Fruit fly (Drosophila melanogaster) whole organism, embryonic: ENCODE measurements around the gene CG8419.

Experiments used
- Asciz ChIP-seq: fragments of 200-800 bp; sonication (Bioruptor generic); optimal IDR thresholded peaks from 2 replicates; lab custom pipeline; 2017; ENCODE audit warnings: missing biosample characterization, mild to moderate bottlenecking, missing genetic modification characterization, missing genetic modification reagents
- CG10959 ChIP-seq: fragments of 200-800 bp; sonication (Bioruptor generic); IDR thresholded peaks from 2 replicates; pipeline ENCODE4 v1.3.6; 2022; ENCODE audit warnings: missing biosample characterization, missing genetic modification characterization
- CG11085 ChIP-seq: fragments of 200-800 bp; sonication (Bioruptor generic); IDR thresholded peaks from 2 replicates; pipeline ENCODE4 v1.3.6; 2022; ENCODE audit warnings: missing biosample characterization, missing genetic modification characterization
- CG11247 ChIP-seq: fragments of 200-800 bp; sonication (Bioruptor generic); IDR thresholded peaks from 2 replicates; pipeline ENCODE4 v1.3.6; 2022; ENCODE audit warnings: missing biosample characterization, missing genetic modification characterization
- CG12219 ChIP-seq: fragments of 200-800 bp; sonication (Bioruptor generic); optimal IDR thresholded peaks from 3 replicates; lab custom pipeline; 2018; ENCODE audit warnings: missing biosample characterization, mild to moderate bottlenecking, missing genetic modification characterization
- CG14050 ChIP-seq: fragments of 200-800 bp; sonication (Bioruptor generic); IDR thresholded peaks from 3 replicates; pipeline ENCODE4 v1.3.6; 2022; ENCODE audit warnings: missing biosample characterization, missing genetic modification characterization
- CG15011 ChIP-seq: fragments of 200-800 bp; sonication (Bioruptor generic); optimal IDR thresholded peaks from 3 replicates; lab custom pipeline; 2018; ENCODE audit warnings: missing biosample characterization, mild to moderate bottlenecking, missing genetic modification characterization
- CG15479 ChIP-seq: fragments of 200-800 bp; sonication (Bioruptor generic); optimal IDR thresholded peaks from 3 replicates; lab custom pipeline; 2019; ENCODE audit warnings: missing biosample characterization, mild to moderate bottlenecking, missing genetic modification characterization, moderate library complexity
- CG17568 ChIP-seq: fragments of 200-800 bp; sonication (Bioruptor generic); optimal IDR thresholded peaks from 2 replicates; lab custom pipeline; 2018; ENCODE audit warnings: missing biosample characterization, mild to moderate bottlenecking, missing genetic modification characterization, moderate library complexity
- CG17829 ChIP-seq: fragments of 200-800 bp; optimal IDR thresholded peaks from 2 replicates; lab custom pipeline; 2019; ENCODE audit warnings: missing biosample characterization, mild to moderate bottlenecking, missing genetic modification characterization, moderate library complexity
- CG2875 ChIP-seq: fragments of 200-800 bp; sonication (Bioruptor generic); optimal IDR thresholded peaks from 2 replicates; lab custom pipeline; 2017; ENCODE audit warnings: missing biosample characterization, mild to moderate bottlenecking, missing genetic modification characterization, missing genetic modification reagents
- CG33213 ChIP-seq: fragments of 200-800 bp; sonication (Bioruptor generic); optimal IDR thresholded peaks from 3 replicates; lab custom pipeline; 2016; ENCODE audit warnings: missing biosample characterization, missing genetic modification characterization
- CG3995 ChIP-seq: fragments of 200-800 bp; sonication (Bioruptor generic); optimal IDR thresholded peaks from 3 replicates; lab custom pipeline; 2016; ENCODE audit warnings: missing biosample characterization, missing genetic modification characterization
- CG4404 ChIP-seq: fragments of 200-800 bp; sonication (Bioruptor generic); IDR thresholded peaks from 2 replicates; pipeline ENCODE4 v1.3.6; 2022; ENCODE audit warnings: missing biosample characterization, missing genetic modification characterization
- CG6175 ChIP-seq: fragments of 200-800 bp; sonication (Bioruptor generic); IDR thresholded peaks from 3 replicates; pipeline ENCODE4 v1.3.6; 2022; ENCODE audit warnings: missing biosample characterization, missing genetic modification characterization
- CG7745 ChIP-seq: fragments of 200-800 bp; sonication (Bioruptor generic); optimal IDR thresholded peaks from 2 replicates; lab custom pipeline; 2018; ENCODE audit warnings: missing biosample characterization, mild to moderate bottlenecking, missing genetic modification characterization, moderate library complexity
- CG7786 ChIP-seq: fragments of 200-800 bp; sonication (Bioruptor generic); optimal IDR thresholded peaks from 2 replicates; lab custom pipeline; 2016; ENCODE audit warnings: missing biosample characterization, missing genetic modification characterization
- CG7839 ChIP-seq: fragments of 200-800 bp; sonication (Bioruptor generic); optimal IDR thresholded peaks from 3 replicates; lab custom pipeline; 2018; ENCODE audit warnings: missing biosample characterization, mild to moderate bottlenecking, missing genetic modification characterization, moderate library complexity
- CG7928 ChIP-seq: fragments of 200-800 bp; sonication (Bioruptor generic); optimal IDR thresholded peaks from 2 replicates; lab custom pipeline; 2017; ENCODE audit warnings: missing biosample characterization, mild to moderate bottlenecking, missing genetic modification characterization
- CG8089 ChIP-seq: fragments of 200-800 bp; sonication (Bioruptor generic); optimal IDR thresholded peaks from 3 replicates; lab custom pipeline; 2016; ENCODE audit warnings: missing biosample characterization, missing genetic modification characterization
- CG9727 ChIP-seq: fragments of 200-800 bp; sonication (Bioruptor generic); optimal IDR thresholded peaks from 3 replicates; lab custom pipeline; 2017; ENCODE audit warnings: missing biosample characterization, mild to moderate bottlenecking, missing genetic modification characterization
- CG9817 ChIP-seq: fragments of 200-800 bp; sonication (Bioruptor generic); optimal IDR thresholded peaks from 2 replicates; lab custom pipeline; 2018; ENCODE audit warnings: missing biosample characterization, mild to moderate bottlenecking, missing genetic modification characterization, moderate library complexity
- CTCF ChIP-seq: fragments of 200-800 bp; sonication (Bioruptor generic); optimal IDR thresholded peaks from 2 replicates; lab custom pipeline; 2017; ENCODE audit warnings: missing biosample characterization, mild to moderate bottlenecking, missing genetic modification characterization, moderate library complexity
- D ChIP-seq, 2 experiments: fragments of 200-800 bp in 1 of 2; fragments of >200 bp in 1 of 2; sonication (Bioruptor generic) in 1 of 2; optimal IDR thresholded peaks; 2 replicates in 1 of 2; 3 replicates in 1 of 2; lab custom pipeline; 2017; ENCODE audit warnings: mild to moderate bottlenecking in 1 of 2, missing biosample characterization in 1 of 2, missing genetic modification characterization in 1 of 2, missing genetic modification reagents in 1 of 2
- Fer3 ChIP-seq: fragments of 200-800 bp; sonication (Bioruptor generic); optimal IDR thresholded peaks from 2 replicates; lab custom pipeline; 2018; ENCODE audit warnings: missing biosample characterization, mild to moderate bottlenecking, missing genetic modification characterization, moderate library complexity
- HLH4C ChIP-seq: fragments of 200-800 bp; sonication (Bioruptor generic); IDR thresholded peaks from 3 replicates; pipeline ENCODE4 v1.3.6; 2022; ENCODE audit warnings: missing biosample characterization, missing genetic modification characterization; ENCODE audit not compliant: partially characterized antibody
- Lim3 ChIP-seq: fragments of 200-800 bp; sonication (Bioruptor generic); IDR thresholded peaks from 2 replicates; pipeline ENCODE4 v1.3.6; 2022; ENCODE audit warnings: missing biosample characterization, missing genetic modification characterization
- Lpt ChIP-seq: fragments of >200 bp; optimal IDR thresholded peaks from 2 replicates; lab custom pipeline; 2018; ENCODE audit warnings: missing biosample characterization, missing genetic modification characterization
- MESR4 ChIP-seq: fragments of 200-800 bp; sonication (Bioruptor generic); optimal IDR thresholded peaks from 2 replicates; lab custom pipeline; 2018; ENCODE audit warnings: missing biosample characterization, mild to moderate bottlenecking, missing genetic modification characterization, moderate library complexity
- NC2β ChIP-seq: fragments of 200-800 bp; sonication (Bioruptor generic); optimal IDR thresholded peaks from 2 replicates; lab custom pipeline; 2016; ENCODE audit warnings: missing biosample characterization, missing genetic modification characterization
- Ssrp ChIP-seq: fragments of 200-800 bp; sonication (Bioruptor generic); optimal IDR thresholded peaks from 2 replicates; lab custom pipeline; 2018; ENCODE audit warnings: missing biosample characterization, mild to moderate bottlenecking, missing genetic modification characterization, moderate library complexity
- Vsx1 ChIP-seq: fragments of 200-800 bp; sonication (Bioruptor generic); optimal IDR thresholded peaks from 2 replicates; lab custom pipeline; 2017; ENCODE audit warnings: missing biosample characterization, mild to moderate bottlenecking, missing genetic modification characterization, missing genetic modification reagents
- bigmax ChIP-seq: fragments of 200-800 bp; sonication (Bioruptor generic); optimal IDR thresholded peaks from 2 replicates; lab custom pipeline; 2018; ENCODE audit warnings: missing biosample characterization, mild to moderate bottlenecking, missing genetic modification characterization
- bowl ChIP-seq: fragments of 200-800 bp; sonication (Bioruptor generic); IDR thresholded peaks from 2 replicates; pipeline ENCODE4 v1.3.6; 2022; ENCODE audit warnings: missing biosample characterization, missing genetic modification characterization
- croc ChIP-seq: fragments of 200-800 bp; sonication (Bioruptor generic); conservative IDR thresholded peaks from 3 replicates; pipeline ENCODE4 v1.3.6; 2022; ENCODE audit warnings: missing biosample characterization, missing genetic modification characterization
- crol ChIP-seq: fragments of 200-800 bp; sonication (Bioruptor generic); IDR thresholded peaks from 2 replicates; pipeline ENCODE4 v1.3.6; 2022; ENCODE audit warnings: missing biosample characterization, missing genetic modification characterization
- dan ChIP-seq: fragments of 200-800 bp; sonication (Bioruptor generic); IDR thresholded peaks from 2 replicates; pipeline ENCODE4 v1.3.6; 2022; ENCODE audit warnings: missing biosample characterization, missing genetic modification characterization
- dmrt11E ChIP-seq: fragments of 200-800 bp; sonication (Bioruptor generic); optimal IDR thresholded peaks from 3 replicates; lab custom pipeline; 2018; ENCODE audit warnings: missing biosample characterization, mild to moderate bottlenecking, missing genetic modification characterization, moderate library complexity
- dysf ChIP-seq: fragments of 200-800 bp; sonication (Bioruptor generic); IDR thresholded peaks from 3 replicates; pipeline ENCODE4 v1.3.6; 2022; ENCODE audit warnings: missing biosample characterization, missing genetic modification characterization
- ftz-f1 ChIP-seq: fragments of 200-800 bp; sonication (Bioruptor generic); optimal IDR thresholded peaks from 2 replicates; lab custom pipeline; 2016; ENCODE audit warnings: missing biosample characterization, missing genetic modification characterization
- gem ChIP-seq: fragments of 200-800 bp; sonication (Bioruptor generic); optimal IDR thresholded peaks from 2 replicates; lab custom pipeline; 2019; ENCODE audit warnings: missing biosample characterization, mild to moderate bottlenecking, missing genetic modification characterization, moderate library complexity
- klu ChIP-seq: fragments of 200-800 bp; sonication (Bioruptor generic); IDR thresholded peaks from 2 replicates; pipeline ENCODE4 v1.3.6; 2022; ENCODE audit warnings: missing biosample characterization, missing genetic modification characterization
- lola ChIP-seq, 3 experiments: fragments of >200 bp in 2 of 3; fragments of 200-800 bp in 1 of 3; sonication (Bioruptor generic) in 1 of 3; optimal IDR thresholded peaks; 2 replicates each; lab custom pipeline; 2017 to 2019; ENCODE audit warnings: missing biosample characterization in 3 of 3, missing genetic modification characterization in 3 of 3, mild to moderate bottlenecking in 1 of 3, moderate library complexity in 1 of 3
- p53 ChIP-seq: fragments of 200-800 bp; sonication (Bioruptor generic); optimal IDR thresholded peaks from 2 replicates; lab custom pipeline; 2016; ENCODE audit warnings: missing biosample characterization, missing genetic modification characterization
- pfk ChIP-seq: fragments of 200-800 bp; sonication (Bioruptor generic); optimal IDR thresholded peaks from 2 replicates; lab custom pipeline; 2018; ENCODE audit warnings: missing biosample characterization, mild to moderate bottlenecking, missing genetic modification characterization, moderate library complexity
- pum ChIP-seq: fragments of 200-800 bp; sonication (Bioruptor generic); optimal IDR thresholded peaks from 2 replicates; lab custom pipeline; 2016; ENCODE audit warnings: missing biosample characterization, missing genetic modification characterization
- row ChIP-seq: fragments of 200-800 bp; sonication (Bioruptor generic); IDR thresholded peaks from 3 replicates; pipeline ENCODE4 v1.3.6; 2022; ENCODE audit warnings: missing biosample characterization, missing genetic modification characterization
- stwl ChIP-seq: fragments of 200-800 bp; sonication (Bioruptor generic); optimal IDR thresholded peaks from 3 replicates; lab custom pipeline; 2018; ENCODE audit warnings: missing biosample characterization, mild to moderate bottlenecking, missing genetic modification characterization, moderate library complexity
- tio ChIP-seq: fragments of 200-800 bp; sonication (Bioruptor generic); optimal IDR thresholded peaks from 2 replicates; lab custom pipeline; 2017; ENCODE audit warnings: missing biosample characterization, missing genetic modification characterization, inconsistent platforms
- usp ChIP-seq: fragments of >200 bp; optimal IDR thresholded peaks from 2 replicates; lab custom pipeline; 2017; ENCODE audit warnings: missing biosample characterization, missing genetic modification characterization
- vnd ChIP-seq: fragments of 200-800 bp; sonication (Bioruptor generic); IDR thresholded peaks from 3 replicates; pipeline ENCODE4 v1.3.6; 2022; ENCODE audit warnings: missing biosample characterization, missing genetic modification characterization; ENCODE audit not compliant: partially characterized antibody
- zen ChIP-seq: fragments of 200-800 bp; sonication (Bioruptor generic); optimal IDR thresholded peaks from 3 replicates; lab custom pipeline; 2018; ENCODE audit warnings: missing biosample characterization, mild to moderate bottlenecking, missing genetic modification characterization, moderate library complexity

CG8419 gene

dm6 chr2L:8159498-8159897, 46.5 kb upstream of the CG8419 start, which contains the start of the genes PAPLA1 and Rbsn-5 (continued):
- TF ChIP-seq NC2β (GFP tag; lab: Kevin White, UChicago), result peak; percentile 94
- TF ChIP-seq CG3995 (GFP tag; lab: Kevin White, UChicago), result peak; percentile 70
- TF ChIP-seq croc, result peak; percentile 84
- TF ChIP-seq Asciz (GFP tag; lab: Kevin White, UChicago), result peak; percentile 75
- peak; percentile 94 for TF ChIP-seq CG7839 (tag; lab: Kevin White, UChicago)
- TF ChIP-seq dysf (GFP tag; lab: Robert Waterston, UW), result peak; percentile 94
- TF ChIP-seq p53 (GFP tag; lab: Kevin White, UChicago), result peak; percentile 89
- peak; percentile 94 for TF ChIP-seq tio
- TF ChIP-seq vnd (GFP tag; lab: Robert Waterston, UW), result no peak
- TF ChIP-seq crol (GFP tag; lab: Robert Waterston, UW), result peak; percentile 33; the same call in 1 of the 2 replicates
- TF ChIP-seq CG11085 (GFP tag; lab: Robert Waterston, UW), result peak; percentile 91
- peak; percentile 92 for TF ChIP-seq Ssrp (tag; lab: Kevin White, UChicago)
- peak; percentile 65 for TF ChIP-seq stwl
- no peak for TF ChIP-seq bigmax (GFP tag; lab: Kevin White, UChicago)
- peak; percentile 89 for TF ChIP-seq CG11247
- peak; percentile 95 for TF ChIP-seq CG9817 (tag; lab: Kevin White, UChicago)
- TF ChIP-seq row (GFP tag; lab: Robert Waterston, UW), result peak; percentile 97
- TF ChIP-seq CG7928 (GFP tag; lab: Kevin White, UChicago), result peak; percentile 100
- TF ChIP-seq pum (GFP tag; lab: Kevin White, UChicago), result peak; percentile 97
- TF ChIP-seq CG7786 (GFP tag; lab: Kevin White, UChicago), result peak; percentile 93
- TF ChIP-seq Lpt (GFP tag; lab: Kevin White, UChicago), result no peak
- TF ChIP-seq CG2875, result peak; percentile 80
- peak; percentile 43; the same call in 1 of the 2 replicates for TF ChIP-seq dan (GFP tag; lab: Robert Waterston, UW)
- peak; percentile 89 for TF ChIP-seq CG9727
- TF ChIP-seq bowl, result peak; percentile 69
- TF ChIP-seq CG14050 (GFP tag; lab: Robert Waterston, UW), result peak; percentile 84
- peak; percentile 76 for TF ChIP-seq dmrt11E
- TF ChIP-seq gem, result peak; percentile 96
- peak; percentile 58; the same call in 1 of the 2 replicates for TF ChIP-seq Lim3 (GFP tag; lab: Robert Waterston, UW)

- no peak for TF ChIP-seq CG12219
- TF ChIP-seq pfk (GFP tag; lab: Kevin White, UChicago), result no peak
- no peak for TF ChIP-seq CG4404 (GFP tag; lab: Robert Waterston, UW)
- TF ChIP-seq CG10959 (GFP tag; lab: Robert Waterston, UW), result no peak
- no peak for TF ChIP-seq HLH4C
- TF ChIP-seq CG7745, result no peak
- TF ChIP-seq CG17568 (GFP tag; lab: Kevin White, UChicago), result no peak
- TF ChIP-seq CG15011 (GFP tag; lab: Kevin White, UChicago), result no peak
- no peak for TF ChIP-seq klu (GFP tag; lab: Robert Waterston, UW)
- TF ChIP-seq CG11247, result no peak
- TF ChIP-seq D (optimal IDR thresholded peaks at IDR 0.05; lab: Kevin White, UChicago), result peak; percentile 37
- TF ChIP-seq D (GFP tag; optimal IDR thresholded peaks at IDR 0.05; lab: Kevin White, UChicago), result no peak
- no peak for TF ChIP-seq CG6175 (GFP tag; lab: Robert Waterston, UW)
- no peak for TF ChIP-seq lola (GFP tag; optimal IDR thresholded peaks at IDR 0.05; lab: Kevin White, UChicago)
- no peak for TF ChIP-seq CTCF (GFP tag; lab: Kevin White, UChicago)
- TF ChIP-seq CG15479 (GFP tag; lab: Kevin White, UChicago), result no peak
- no peak for TF ChIP-seq Vsx1
- no peak for TF ChIP-seq zen (tag; lab: Kevin White, UChicago)
- TF ChIP-seq usp (GFP tag; lab: Kevin White, UChicago), result peak; percentile 12
- no peak for TF ChIP-seq CG8089 (GFP tag; lab: Kevin White, UChicago)
- TF ChIP-seq MESR4 (GFP tag; lab: Kevin White, UChicago), result peak; percentile 51
- no peak for TF ChIP-seq Fer3 (tag; lab: Kevin White, UChicago)
- TF ChIP-seq CG17829 (tag; lab: Kevin White, UChicago), result no peak
- TF ChIP-seq CG33213 (GFP tag; lab: Kevin White, UChicago), result no peak
- TF ChIP-seq ftz-f1 (GFP tag; lab: Kevin White, UChicago), result peak; percentile 26
Observed at dm6 chr2L:8161994-8162306, 44.0 kb upstream of the CG8419 start.
